Fruit fly (Drosophila melanogaster) S2 (cell line): Measurements from ENCODE around the gene UQCR-14L.

Source experiments
- CG8478 ChIP-seq: fragments of >200 bp; optimal IDR thresholded peaks from 2 replicates; lab custom pipeline; 2018
- CTCF ChIP-seq, 2 experiments: fragments of >200 bp; optimal IDR thresholded peaks; 2 replicates each; lab custom pipeline; 2018

DNA sequence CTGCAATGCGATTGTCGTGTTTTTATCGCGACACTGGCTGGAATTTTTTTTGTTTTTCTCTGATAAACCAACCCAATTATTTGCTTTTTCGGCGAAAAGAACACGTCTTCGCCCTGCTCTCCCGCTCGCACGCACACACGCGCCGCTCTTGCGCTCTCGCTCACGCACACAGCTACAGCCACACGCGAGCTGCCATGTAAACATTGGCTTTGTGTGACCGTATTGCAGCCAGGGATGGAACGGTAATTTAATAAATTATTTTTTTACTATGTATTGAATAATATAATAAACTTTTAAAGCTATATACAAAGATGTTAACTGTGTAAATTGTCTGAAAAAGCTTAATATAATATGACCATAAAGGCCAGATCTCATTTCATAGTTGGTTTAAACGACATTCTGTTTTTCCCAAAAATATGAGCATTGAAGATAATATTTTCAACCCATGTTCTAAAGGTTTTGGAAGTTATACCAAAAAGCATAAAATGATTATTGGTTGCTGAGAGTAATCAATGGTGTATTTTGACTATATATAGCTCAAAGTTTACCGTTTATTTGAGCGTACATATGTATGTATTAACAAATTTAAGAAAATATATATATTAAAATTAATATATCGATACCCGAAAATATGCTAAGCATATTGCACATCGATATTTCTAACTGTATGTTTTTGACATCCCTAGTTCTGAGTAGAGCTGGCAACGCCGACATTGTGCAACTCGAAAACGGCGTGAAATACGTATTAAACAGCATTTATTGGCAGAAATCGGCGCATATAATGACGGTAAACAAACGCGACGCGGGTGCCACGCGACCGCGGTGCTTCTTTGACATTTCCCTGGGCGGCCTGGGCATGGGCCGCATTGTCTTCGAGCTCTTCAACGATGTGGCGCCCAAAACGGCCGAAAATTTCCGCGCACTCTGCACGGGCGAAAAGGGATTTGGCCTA lies 46.1 kb downstream of the UQCR-14L start, which contains the start of the genes Gfat2 and Moca-cyp:
- no peak for TF ChIP-seq CG8478 (lab: Kevin White, UChicago)
- TF ChIP-seq CTCF (optimal IDR thresholded peaks at IDR 0.05; lab: Kevin White, UChicago) = peak in 1 of 2 experiments; percentile 29
